Fruit fly (Drosophila melanogaster): Measurements from ENCODE around the gene Boh1.

DNA sequence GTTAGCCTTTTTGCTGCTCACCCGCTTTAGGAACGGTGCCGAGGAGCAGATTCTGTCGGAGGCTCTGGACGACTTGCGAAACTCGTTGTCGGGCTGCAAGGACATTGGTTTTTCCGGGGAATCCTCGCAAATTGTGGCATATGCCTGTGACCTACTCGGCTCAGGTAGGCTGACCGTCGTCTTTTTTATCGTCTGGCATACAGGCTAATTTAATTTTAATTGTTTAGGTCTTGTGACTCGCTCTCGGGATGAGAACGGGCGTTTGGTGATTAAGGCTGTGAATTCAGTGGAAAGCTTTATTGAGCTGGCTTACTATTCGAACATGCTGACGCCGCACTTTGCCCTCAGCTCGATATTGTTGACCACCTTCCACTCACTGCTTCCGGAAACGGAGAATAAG lies 12.2 kb upstream of the Boh1 start:
- no peak for TF ChIP-seq rn (GFP tag; IDR thresholded peaks at IDR 0.05)
- no peak for TF ChIP-seq fd96Ca (GFP tag; IDR thresholded peaks at IDR 0.05)
- no peak for TF ChIP-seq CG34367 (tag; optimal IDR thresholded peaks at IDR 0.05)
- TF ChIP-seq gl (tag; optimal IDR thresholded peaks at IDR 0.05): no peak
- TF ChIP-seq CG8301 (tag; optimal IDR thresholded peaks at IDR 0.05): no peak
- TF ChIP-seq CG13204 (GFP tag; optimal IDR thresholded peaks at IDR 0.05): no peak
- no peak for TF ChIP-seq CG17806 (tag; optimal IDR thresholded peaks at IDR 0.05)
- TF ChIP-seq EcR (GFP tag; optimal IDR thresholded peaks at IDR 0.05): no peak
- no peak for TF ChIP-seq Ets98B (GFP tag; IDR thresholded peaks at IDR 0.05)
